Worm (Caenorhabditis elegans) whole organism, L1 larva: ENCODE data around the gene W06H8.6.

Experiments
- aly-2 ChIP-seq: fragments of 150-350 bp; optimal IDR thresholded peaks from 2 replicates; lab custom pipeline; 2014; ENCODE audit warnings: missing biosample characterization, missing genetic modification characterization
- mep-1 ChIP-seq: fragments of 150-350 bp; optimal IDR thresholded peaks from 2 replicates; lab custom pipeline; 2014; ENCODE audit warnings: missing biosample characterization, missing genetic modification characterization
- nhr-11 ChIP-seq: fragments of 150-350 bp; optimal IDR thresholded peaks from 2 replicates; lab custom pipeline; 2014; ENCODE audit warnings: missing biosample characterization, missing genetic modification characterization
- nhr-12 ChIP-seq: sonication (generic microtip); optimal IDR thresholded peaks from 2 replicates; lab custom pipeline; 2017; ENCODE audit warnings: missing biosample characterization, missing genetic modification characterization
- unc-130 ChIP-seq: fragments of 150-350 bp; optimal IDR thresholded peaks from 2 replicates; lab custom pipeline; 2017; ENCODE audit warnings: missing biosample characterization, missing genetic modification characterization, inconsistent platforms

- TF ChIP-seq nhr-11 (no peak), mep-1 (tag; lab: Kevin White, UChicago) (no peak), unc-130 (tag; lab: Kevin White, UChicago) (no peak), nhr-12 (tag; lab: Kevin White, UChicago) (no peak), aly-2 (tag; lab: Kevin White, UChicago) (no peak)
Observed at ce11 chrV:6226530-6227125, at the start of gene W06H8.6.
